Worm (Caenorhabditis elegans): Measurements from ENCODE around the gene M163.5.

M163.5 gene

ce11 chrX:14495075-14495474 is 21.2 kb downstream of the M163.5 start:
- TF ChIP-seq nhr-129 (tag; optimal IDR thresholded peaks at IDR 0.05), result peak; percentile 15
- TF ChIP-seq C34F6.9 (tag; optimal IDR thresholded peaks at IDR 0.05), result peak; percentile 7
- no peak for TF ChIP-seq unc-55 (GFP tag; optimal IDR thresholded peaks at IDR 0.05)

- no peak for TF ChIP-seq nhr-6 (tag; optimal IDR thresholded peaks at IDR 0.05)
- TF ChIP-seq lsy-2 (tag; optimal IDR thresholded peaks at IDR 0.05), result no peak
- no peak for TF ChIP-seq dmd-4 (tag; optimal IDR thresholded peaks at IDR 0.05)
- no peak for TF ChIP-seq ceh-82 (tag; optimal IDR thresholded peaks at IDR 0.05)
- no peak for TF ChIP-seq ztf-4 (tag; optimal IDR thresholded peaks at IDR 0.05)
- no peak for TF ChIP-seq nhr-237 (tag; optimal IDR thresholded peaks at IDR 0.05)
- no peak for TF ChIP-seq R02D3.7 (tag; optimal IDR thresholded peaks at IDR 0.05)
- no peak for TF ChIP-seq Y55F3AM.14 (GFP tag; optimal IDR thresholded peaks at IDR 0.05)
- TF ChIP-seq nhr-12 (tag; optimal IDR thresholded peaks at IDR 0.05), result no peak
- no peak for TF ChIP-seq C34F6.9 (tag; optimal IDR thresholded peaks at IDR 0.05)
- TF ChIP-seq F13H6.1 (tag; optimal IDR thresholded peaks at IDR 0.05), result no peak
- no peak for TF ChIP-seq unc-62 (GFP tag; optimal IDR thresholded peaks at IDR 0.05)
- TF ChIP-seq elt-1 (tag; optimal IDR thresholded peaks at IDR 0.05), result no peak
- TF ChIP-seq nhr-10 (tag; optimal IDR thresholded peaks at IDR 0.05), result no peak
Observed at ce11 chrX:14495785-14496184, 21.9 kb downstream of the M163.5 start, which contains the start of gene ztf-14. ztf-14 (plus strand) TSS chrX:14496085.

- TF ChIP-seq gmeb-1 (tag; optimal IDR thresholded peaks at IDR 0.05) (no peak), F13H6.1 (tag; optimal IDR thresholded peaks at IDR 0.05) (no peak), ztf-1 (GFP tag; conservative IDR thresholded peaks at IDR 0.05) (no peak), R02D3.7 (tag; optimal IDR thresholded peaks at IDR 0.05) (no peak), sma-9 (GFP tag; optimal IDR thresholded peaks at IDR 0.05) (peak; percentile 49), sma-9 (tag; optimal IDR thresholded peaks at IDR 0.05) (no peak), mdl-1 (tag; optimal IDR thresholded peaks at IDR 0.05) (no peak), lsy-2 (tag; optimal IDR thresholded peaks at IDR 0.05) (peak in 1 of 2 experiments; percentile 35), mbf-1 (tag; optimal IDR thresholded peaks at IDR 0.05) (no peak), Y55F3AM.14 (GFP tag; optimal IDR thresholded peaks at IDR 0.05) (no peak), snpc-4 (tag; optimal IDR thresholded peaks at IDR 0.05) (no peak), sem-4 (tag; optimal IDR thresholded peaks at IDR 0.05) (no peak), aly-2 (tag; optimal IDR thresholded peaks at IDR 0.05) (no peak), nhr-129 (tag; optimal IDR thresholded peaks at IDR 0.05) (peak; percentile 20), nhr-6 (tag; optimal IDR thresholded peaks at IDR 0.05) (no peak), blmp-1 (tag; optimal IDR thresholded peaks at IDR 0.05; ENCODE audit: insufficient read depth) (no peak)
Observed at ce11 chrX:14496545-14496944, 22.7 kb downstream of the M163.5 start.

- no peak for TF ChIP-seq fos-1 (tag; optimal IDR thresholded peaks at IDR 0.05)
- TF ChIP-seq sma-9 (GFP tag; optimal IDR thresholded peaks at IDR 0.05), result peak; percentile 57
- TF ChIP-seq sma-9 (tag; optimal IDR thresholded peaks at IDR 0.05), result no peak
- TF ChIP-seq mab-5 (tag; optimal IDR thresholded peaks at IDR 0.05), result no peak
- TF ChIP-seq unc-55 (GFP tag; optimal IDR thresholded peaks at IDR 0.05), result no peak
- no peak for TF ChIP-seq gmeb-1 (tag; optimal IDR thresholded peaks at IDR 0.05)
- no peak for TF ChIP-seq nhr-237 (tag; optimal IDR thresholded peaks at IDR 0.05)
- TF ChIP-seq unc-39 (tag; optimal IDR thresholded peaks at IDR 0.05), result no peak
- no peak for TF ChIP-seq R02D3.7 (tag; optimal IDR thresholded peaks at IDR 0.05)
Observed at ce11 chrX:14499830-14500409, 26.1 kb downstream of the M163.5 start.

ce11 chrX:14500422-14501058 is 26.7 kb downstream of the M163.5 start:
- TF ChIP-seq ztf-1 (GFP tag; conservative IDR thresholded peaks at IDR 0.05), result no peak
- TF ChIP-seq nhr-129 (tag; optimal IDR thresholded peaks at IDR 0.05), result peak; percentile 32
- TF ChIP-seq sma-9 (GFP tag; optimal IDR thresholded peaks at IDR 0.05), result peak; percentile 73
- TF ChIP-seq sma-9 (tag; optimal IDR thresholded peaks at IDR 0.05), result no peak
- peak; percentile 20 for TF ChIP-seq sma-3 (GFP tag; optimal IDR thresholded peaks at IDR 0.05)
- TF ChIP-seq nhr-25 (tag; optimal IDR thresholded peaks at IDR 0.05), result peak; percentile 87
- no peak for TF ChIP-seq ztf-4 (tag; optimal IDR thresholded peaks at IDR 0.05)
- TF ChIP-seq ceh-16 (tag; optimal IDR thresholded peaks at IDR 0.05), result peak; percentile 96
- TF ChIP-seq gmeb-1 (tag; optimal IDR thresholded peaks at IDR 0.05), result peak; percentile 28
- TF ChIP-seq blmp-1 (tag; optimal IDR thresholded peaks at IDR 0.05; ENCODE audit: insufficient read depth), result peak; percentile 71
- TF ChIP-seq fos-1 (tag; optimal IDR thresholded peaks at IDR 0.05), result peak; percentile 62
- TF ChIP-seq nhr-10 (tag; optimal IDR thresholded peaks at IDR 0.05), result no peak

All from whole organism, L2 larva.